Fruit fly (Drosophila melanogaster) whole organism, wandering third instar larva: ENCODE results near the gene CG10845.

Experiments used
- Abd-B ChIP-seq: fragments of >200 bp; optimal IDR thresholded peaks from 2 replicates; lab custom pipeline; 2017; ENCODE audit warnings: missing biosample characterization, missing genetic modification characterization
- OdsH ChIP-seq: fragments of 200-800 bp; sonication (Bioruptor generic); optimal IDR thresholded peaks from 2 replicates; lab custom pipeline; 2016; ENCODE audit warnings: missing biosample characterization, mild to moderate bottlenecking, missing genetic modification characterization
- Vsx2 ChIP-seq: fragments of 200-300, 225-300 bp; sonication (Bioruptor generic); optimal IDR thresholded peaks from 2 replicates; lab custom pipeline; 2018; ENCODE audit warnings: missing biosample characterization, missing genetic modification characterization; ENCODE audit not compliant: partially characterized antibody
- pan ChIP-seq: fragments of >200 bp; optimal IDR thresholded peaks from 2 replicates; lab custom pipeline; 2017
- sv ChIP-seq: fragments of 200-800 bp; sonication (Bioruptor generic); optimal IDR thresholded peaks from 3 replicates; lab custom pipeline; 2016; ENCODE audit warnings: missing biosample characterization, missing genetic modification characterization
- usp ChIP-seq: fragments of >200 bp; optimal IDR thresholded peaks from 2 replicates; lab custom pipeline; 2017; ENCODE audit warnings: missing biosample characterization, missing genetic modification characterization

DNA sequence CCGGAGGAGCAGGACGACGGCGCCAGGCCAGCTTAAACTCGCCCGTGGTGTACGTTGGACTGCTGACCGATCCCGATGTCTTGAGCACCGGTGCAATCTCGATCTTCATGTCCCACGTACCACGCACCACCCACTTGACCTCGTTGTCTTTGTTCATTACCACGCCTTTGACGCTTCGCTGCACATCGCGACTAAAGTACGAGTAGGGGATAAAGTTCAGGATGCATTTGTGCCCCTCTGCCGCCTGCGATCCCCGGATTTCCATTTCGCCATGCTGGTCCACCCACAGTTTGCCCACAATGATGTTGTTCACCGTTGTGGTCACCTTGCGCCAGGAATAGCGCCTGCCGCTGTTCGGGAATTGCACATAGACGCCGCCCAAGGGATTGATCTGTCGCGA lies 34.8 kb downstream of the CG10845 start:
- no peak for TF ChIP-seq pan
- no peak for TF ChIP-seq sv (GFP tag; lab: Kevin White, UChicago)
- no peak for TF ChIP-seq Abd-B (GFP tag; lab: Kevin White, UChicago)
- no peak for TF ChIP-seq OdsH (GFP tag; lab: Kevin White, UChicago)
- TF ChIP-seq Vsx2 (GFP tag; lab: Kevin White, UChicago): no peak
- no peak for TF ChIP-seq usp (GFP tag; lab: Kevin White, UChicago)
